Worm (Caenorhabditis elegans) whole organism, midembryonic: ENCODE measurements around the gene casy-1.

Experiments used
- T22C8.4 ChIP-seq: fragments of 200-800 bp; sonication (Bioruptor generic); IDR thresholded peaks from 2 replicates; pipeline ENCODE4 v1.3.6; 2022; ENCODE audit warnings: missing genetic modification characterization, missing compliant biosample characterization
- flt-1 ChIP-seq: fragments of 200-800 bp; sonication (Bioruptor generic); IDR thresholded peaks from 2 replicates; pipeline ENCODE4 v1.3.6; 2022; ENCODE audit warnings: missing genetic modification characterization, missing compliant biosample characterization
- klf-2 ChIP-seq: fragments of 200-800 bp; sonication (Bioruptor generic); conservative IDR thresholded peaks from 2 replicates; pipeline ENCODE4 v1.3.6; 2022; ENCODE audit warnings: missing genetic modification reagents, missing genetic modification characterization, missing compliant biosample characterization
- med-1 ChIP-seq: sonication (generic microtip); optimal IDR thresholded peaks from 2 replicates; lab custom pipeline; 2017; ENCODE audit warnings: missing genetic modification characterization, mild to moderate bottlenecking, missing compliant biosample characterization, antibody characterized with exemption, missing genetic modification reagents; ENCODE audit not compliant: insufficient read depth
- ref-1 ChIP-seq: fragments of 200-800 bp; sonication (Bioruptor generic); conservative IDR thresholded peaks from 2 replicates; pipeline ENCODE4 v1.3.6; 2022; ENCODE audit warnings: missing genetic modification reagents, missing genetic modification characterization, missing compliant biosample characterization
- tab-1 ChIP-seq: fragments of 200-800 bp; sonication (Bioruptor generic); IDR thresholded peaks from 2 replicates; pipeline ENCODE4 v1.3.6; 2022; ENCODE audit warnings: missing genetic modification characterization, missing compliant biosample characterization
- ztf-23 ChIP-seq: fragments of 200-800 bp; sonication (Bioruptor generic); IDR thresholded peaks from 2 replicates; pipeline ENCODE4 v1.3.6; 2022; ENCODE audit warnings: missing genetic modification reagents, missing genetic modification characterization, missing compliant biosample characterization

ce11 chrII:5961317-5961716 lies 4.8 kb upstream of the casy-1 start, which contains the start of gene B0034.7:
- no peak for TF ChIP-seq flt-1 (GFP tag; lab: Robert Waterston, UW)
- TF ChIP-seq T22C8.4 = no peak
- no peak for TF ChIP-seq klf-2
- TF ChIP-seq ztf-23 (GFP tag; lab: Robert Waterston, UW) = no peak
- TF ChIP-seq ref-1 (GFP tag; lab: Robert Waterston, UW) = no peak
- TF ChIP-seq tab-1 = no peak
- no peak for TF ChIP-seq med-1 (GFP tag; lab: Kevin White, UChicago)
